Worm (Caenorhabditis elegans): ENCODE data around the gene Y59A8B.24.

- TF ChIP-seq pros-1 (tag; optimal IDR thresholded peaks at IDR 0.05) = no peak
- no peak for TF ChIP-seq ceh-19 (GFP tag; optimal IDR thresholded peaks at IDR 0.05)
- no peak for TF ChIP-seq rnt-1 (tag; optimal IDR thresholded peaks at IDR 0.05)
- TF ChIP-seq K02D7.2 (tag; optimal IDR thresholded peaks at IDR 0.05) = no peak
- TF ChIP-seq pqm-1 (tag; optimal IDR thresholded peaks at IDR 0.05) = no peak
- TF ChIP-seq pha-4 (tag; optimal IDR thresholded peaks at IDR 0.05) = no peak
Observed at ce11 chrV:17910019-17910418, 41.7 kb upstream of the Y59A8B.24 start, which contains the start of gene dcar-1.
